Fruit fly (Drosophila melanogaster): ENCODE results near the gene pzg.

DNA sequence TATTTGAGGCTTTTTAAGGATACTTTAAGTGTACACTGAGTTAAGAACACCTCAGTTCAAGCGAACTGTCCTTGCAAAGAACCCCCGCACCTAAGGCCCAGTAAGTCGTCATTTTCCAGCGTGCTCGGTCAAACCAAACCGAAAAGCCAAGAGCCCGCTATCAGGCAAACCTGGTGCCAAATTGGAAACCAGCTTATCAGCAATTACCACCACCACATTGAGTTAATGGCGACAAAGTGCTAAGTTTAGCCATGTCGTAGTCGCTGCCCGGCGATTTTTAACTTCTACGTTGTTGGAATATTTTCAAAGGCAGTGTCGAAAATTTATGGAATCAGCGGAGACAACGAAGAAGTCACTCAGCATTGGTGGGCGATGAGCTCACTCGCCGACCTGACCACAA, 3.2 kb upstream of the pzg start:
- TF ChIP-seq CG12391 (tag; optimal IDR thresholded peaks at IDR 0.05) (no peak), CG8290 (GFP tag; optimal IDR thresholded peaks at IDR 0.05) (no peak), CG8290 (tag; optimal IDR thresholded peaks at IDR 0.05) (no peak), pan (optimal IDR thresholded peaks at IDR 0.05) (no peak), pan (GFP tag; optimal IDR thresholded peaks at IDR 0.05 in 1 of 2, IDR thresholded peaks at IDR 0.05 in 1 of 2) (no peak), CG4854 (GFP tag; optimal IDR thresholded peaks at IDR 0.05) (no peak), tup (GFP tag; optimal IDR thresholded peaks at IDR 0.05) (no peak), pzg (GFP tag; optimal IDR thresholded peaks at IDR 0.05) (no peak)

Measured in whole organism, embryonic.